Worm (Caenorhabditis elegans) whole organism, mixed stage, embryonic: ENCODE measurements around the gene W07G4.1.

Experiments used
- elt-3 ChIP-seq: fragments of 150-350 bp; optimal IDR thresholded peaks from 2 replicates; lab custom pipeline; 2014; ENCODE audit warnings: missing biosample characterization, missing genetic modification characterization
- lin-13 ChIP-seq: fragments of 150-350 bp; optimal IDR thresholded peaks from 2 replicates; lab custom pipeline; 2014; ENCODE audit warnings: missing biosample characterization, missing genetic modification characterization
- nhr-237 ChIP-seq: fragments of 150-350 bp; optimal IDR thresholded peaks from 2 replicates; lab custom pipeline; 2014; ENCODE audit warnings: missing biosample characterization, missing genetic modification characterization
- nhr-76 ChIP-seq: sonication (generic microtip); optimal IDR thresholded peaks from 2 replicates; lab custom pipeline; 2017; ENCODE audit warnings: missing biosample characterization, missing genetic modification characterization
- snpc-4 ChIP-seq: fragments of 150-350 bp; optimal IDR thresholded peaks from 2 replicates; lab custom pipeline; 2014; ENCODE audit warnings: missing biosample characterization, missing genetic modification characterization

DNA sequence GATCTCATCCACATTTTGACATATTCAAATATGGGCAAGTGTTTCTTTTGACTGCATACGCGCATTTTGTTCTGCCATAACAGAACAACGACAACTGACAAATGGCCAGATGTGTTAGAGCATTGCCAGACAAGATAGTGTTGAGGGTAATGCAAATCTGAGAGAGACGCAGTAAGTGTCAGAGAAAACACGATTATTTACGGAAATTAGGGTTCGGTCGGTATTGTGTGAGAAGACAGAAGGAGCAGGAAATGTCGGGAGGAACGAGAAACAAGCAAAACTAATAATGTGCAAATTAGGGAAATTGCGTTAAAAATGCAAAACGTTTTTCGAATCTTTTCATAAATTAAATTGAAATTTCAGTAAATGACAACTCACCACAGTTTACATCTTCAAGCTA lies 8.8 kb upstream of the W07G4.1 start:
- TF ChIP-seq elt-3 (tag; lab: Kevin White, UChicago) (no peak), nhr-237 (tag; lab: Kevin White, UChicago) (no peak), nhr-76 (tag; lab: Kevin White, UChicago) (no peak), snpc-4 (tag; lab: Kevin White, UChicago) (no peak), lin-13 (tag; lab: Kevin White, UChicago) (no peak)
